1 fruit fly cellular context compared by ENCODE assay signal in the genomic region with DNA sequence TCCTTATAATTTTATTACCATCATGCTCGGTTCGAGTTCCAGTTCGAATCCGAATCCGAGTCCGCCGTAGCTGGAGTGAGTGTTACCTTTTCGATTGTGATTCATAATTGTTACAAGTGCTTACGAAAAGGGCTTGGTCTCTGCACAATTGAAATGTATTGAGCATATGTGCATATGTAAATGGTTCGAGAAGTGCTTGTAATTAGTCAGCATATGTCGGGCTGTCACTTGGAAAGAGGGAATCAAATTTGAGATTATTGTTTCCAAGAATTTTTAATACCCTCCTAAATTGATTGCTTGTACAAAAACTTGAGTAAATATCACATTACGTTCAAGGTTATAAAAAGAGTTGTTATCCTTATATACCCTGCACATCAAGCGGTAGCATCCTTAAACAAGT.
TF ChIP-seq lines count a peak whose summit lies in the region.

No protein-coding gene starts in this region.

TF ChIP-seq in whole organism, prepupa, 60 proteins besides CTCF, POLR2A, EP300 and RAD21 (continued from another document):
- TF ChIP-seq OdsH (GFP tag; optimal IDR thresholded peaks at IDR 0.05; lab: Kevin White, UChicago) (no peak), CG6163 (GFP tag; IDR thresholded peaks at IDR 0.05; lab: Robert Waterston, UW) (0 out of 3 replicates have a peak, but pooled peaks have one; percentile 37), CG11762 (GFP tag; optimal IDR thresholded peaks at IDR 0.05; lab: Kevin White, UChicago; ENCODE audit: insufficient read depth) (no peak), CG7368 (GFP tag; optimal IDR thresholded peaks at IDR 0.05; lab: Kevin White, UChicago) (no peak), CG6808 (GFP tag; optimal IDR thresholded peaks at IDR 0.05; lab: Kevin White, UChicago) (no peak), esn (GFP tag; optimal IDR thresholded peaks at IDR 0.05; lab: Kevin White, UChicago) (no peak), CG31627 (GFP tag; optimal IDR thresholded peaks at IDR 0.05; lab: Kevin White, UChicago) (no peak), svp (GFP tag; lab: Kevin White, UChicago) (peak; percentile 53), fd85E (GFP tag; optimal IDR thresholded peaks at IDR 0.05; lab: Kevin White, UChicago) (no peak), Eip75B (GFP tag; optimal IDR thresholded peaks at IDR 0.05; lab: Kevin White, UChicago) (peak; percentile 45), pdm3 (GFP tag; optimal IDR thresholded peaks at IDR 0.05; lab: Kevin White, UChicago) (no peak), Hr4 (GFP tag; optimal IDR thresholded peaks at IDR 0.05; lab: Kevin White, UChicago) (peak; percentile 3), dsx (GFP tag; optimal IDR thresholded peaks at IDR 0.05; lab: Kevin White, UChicago; ENCODE audit: poor library complexity, severe bottlenecking) (no peak), Ets96B (tag; optimal IDR thresholded peaks at IDR 0.05; lab: Kevin White, UChicago) (peak; percentile 29), CG6276 (GFP tag; optimal IDR thresholded peaks at IDR 0.05; lab: Kevin White, UChicago) (no peak)
